Fruit fly (Drosophila melanogaster) whole organism, pupa: ENCODE results near the gene CG3062.

Experiments
- CG10348 ChIP-seq: fragments of 200-800 bp; sonication (Bioruptor generic); IDR thresholded peaks from 2 replicates; pipeline ENCODE4 v1.3.6; 2022; ENCODE audit warnings: missing biosample characterization, missing genetic modification characterization
- CG12605 ChIP-seq: fragments of 200-800 bp; sonication (Bioruptor generic); IDR thresholded peaks from 2 replicates; pipeline ENCODE4 v1.3.6; 2022; ENCODE audit warnings: missing biosample characterization, missing genetic modification characterization
- CG13204 ChIP-seq: fragments of 200-800 bp; sonication (Bioruptor generic); optimal IDR thresholded peaks from 2 replicates; lab custom pipeline; 2018; ENCODE audit warnings: missing biosample characterization, mild to moderate bottlenecking, missing genetic modification characterization, moderate library complexity
- CG14655 ChIP-seq: fragments of 200-800 bp; sonication (Bioruptor generic); optimal IDR thresholded peaks from 3 replicates; lab custom pipeline; 2017; ENCODE audit warnings: mild to moderate bottlenecking, missing biosample characterization, missing genetic modification reagents, missing genetic modification characterization
- CG15710 ChIP-seq: fragments of 200-800 bp; sonication (Bioruptor generic); optimal IDR thresholded peaks from 2 replicates; lab custom pipeline; 2018; ENCODE audit warnings: missing biosample characterization, mild to moderate bottlenecking, missing genetic modification characterization, moderate library complexity
- CG17806 ChIP-seq: fragments of 200-800 bp; sonication (Bioruptor generic); optimal IDR thresholded peaks from 2 replicates; lab custom pipeline; 2018; ENCODE audit warnings: missing biosample characterization, mild to moderate bottlenecking, missing genetic modification characterization, moderate library complexity
- CG32121 ChIP-seq: fragments of 200-800 bp; sonication (Bioruptor generic); IDR thresholded peaks from 2 replicates; pipeline ENCODE4 v1.3.6; 2022; ENCODE audit warnings: missing biosample characterization, missing genetic modification characterization
- CG34367 ChIP-seq: fragments of 200-800 bp; sonication (Bioruptor generic); optimal IDR thresholded peaks from 2 replicates; lab custom pipeline; 2018; ENCODE audit warnings: missing biosample characterization, mild to moderate bottlenecking, missing genetic modification characterization
- CG4496 ChIP-seq: fragments of 200-800 bp; sonication (Bioruptor generic); IDR thresholded peaks from 3 replicates; pipeline ENCODE4 v1.3.6; 2022; ENCODE audit warnings: missing biosample characterization, missing genetic modification characterization
- CG8159 ChIP-seq: fragments of 200-800 bp; sonication (Bioruptor generic); optimal IDR thresholded peaks from 3 replicates; lab custom pipeline; 2018; ENCODE audit warnings: missing biosample characterization, mild to moderate bottlenecking, missing genetic modification characterization, moderate library complexity
- CG8301 ChIP-seq: fragments of 200-800 bp; sonication (Bioruptor generic); optimal IDR thresholded peaks from 2 replicates; lab custom pipeline; 2018; ENCODE audit warnings: missing biosample characterization, mild to moderate bottlenecking, missing genetic modification characterization
- CG9948 ChIP-seq: fragments of 200-800 bp; sonication (Bioruptor generic); optimal IDR thresholded peaks from 2 replicates; lab custom pipeline; 2018; ENCODE audit warnings: missing biosample characterization, mild to moderate bottlenecking, missing genetic modification characterization, moderate library complexity
- D1 ChIP-seq: fragments of 200-800 bp; sonication (Bioruptor generic); optimal IDR thresholded peaks from 2 replicates; lab custom pipeline; 2018; ENCODE audit warnings: missing biosample characterization, mild to moderate bottlenecking, missing genetic modification characterization, moderate library complexity
- EcR ChIP-seq: fragments of 200-800 bp; sonication (Bioruptor generic); optimal IDR thresholded peaks from 3 replicates; lab custom pipeline; 2019; ENCODE audit warnings: missing biosample characterization, missing genetic modification characterization, mild to moderate bottlenecking, moderate library complexity, missing genetic modification reagents
- Ets98B ChIP-seq: fragments of 200-800 bp; sonication (Bioruptor generic); IDR thresholded peaks from 2 replicates; pipeline ENCODE4 v1.3.6; 2022; ENCODE audit warnings: missing biosample characterization, missing genetic modification characterization
- Pif1A ChIP-seq: fragments of 200-800 bp; sonication (Bioruptor generic); optimal IDR thresholded peaks from 3 replicates; lab custom pipeline; 2016; ENCODE audit warnings: missing biosample characterization, missing genetic modification characterization
- Pif1B ChIP-seq: fragments of 200-800 bp; sonication (Bioruptor generic); optimal IDR thresholded peaks from 3 replicates; lab custom pipeline; 2016; ENCODE audit warnings: missing biosample characterization, missing genetic modification characterization
- Snoo ChIP-seq: fragments of 200-800 bp; sonication (Bioruptor generic); optimal IDR thresholded peaks from 3 replicates; lab custom pipeline; 2017; ENCODE audit warnings: missing biosample characterization, mild to moderate bottlenecking, missing genetic modification characterization, inconsistent platforms
- fd96Ca ChIP-seq: fragments of 200-800 bp; sonication (Bioruptor generic); IDR thresholded peaks from 3 replicates; pipeline ENCODE4 v1.3.6; 2022; ENCODE audit warnings: missing biosample characterization, missing genetic modification characterization
- gl ChIP-seq: fragments of 200-800 bp; sonication (Bioruptor generic); optimal IDR thresholded peaks from 2 replicates; lab custom pipeline; 2018; ENCODE audit warnings: missing biosample characterization, mild to moderate bottlenecking, missing genetic modification characterization
- rn ChIP-seq: fragments of 200-800 bp; sonication (Bioruptor generic); IDR thresholded peaks from 2 replicates; pipeline ENCODE4 v1.3.6; 2022; ENCODE audit warnings: missing biosample characterization, missing genetic modification characterization

CG3062 gene

DNA sequence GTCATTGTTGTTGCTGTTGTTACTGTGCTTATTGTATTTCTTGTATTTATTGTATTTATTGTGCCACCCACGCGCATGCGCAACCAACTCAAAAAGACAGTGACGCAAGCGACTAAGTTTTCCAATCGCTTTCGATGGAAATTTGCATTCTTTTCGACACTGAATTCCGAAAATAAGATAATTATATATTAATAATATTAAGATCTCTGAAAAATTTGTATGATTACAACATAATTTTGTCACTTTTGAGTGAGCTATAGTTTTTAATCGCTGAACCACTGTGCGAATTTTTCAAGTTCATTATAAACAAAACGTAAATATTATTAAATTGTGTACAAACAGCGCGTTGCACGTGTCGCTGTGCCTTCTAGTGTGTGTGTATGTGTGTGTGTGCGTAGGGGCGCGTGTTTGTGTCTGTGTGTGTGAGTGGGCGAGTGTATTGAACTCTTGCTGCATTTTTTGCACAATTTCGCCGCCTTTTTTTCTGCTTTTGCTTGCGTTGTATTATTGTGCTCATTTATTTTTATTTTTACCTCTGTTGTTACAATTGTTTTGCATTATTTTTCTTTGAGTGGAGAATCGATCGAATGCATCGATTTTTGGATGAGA, 28.9 kb downstream of the CG3062 start:
- no peak for TF ChIP-seq fd96Ca
- TF ChIP-seq CG12605 (GFP tag; lab: Robert Waterston, UW), result no peak
- TF ChIP-seq CG10348 (GFP tag; lab: Robert Waterston, UW), result no peak
- TF ChIP-seq CG4496, result peak; percentile 65; the same call in 2 of the 3 replicates
- no peak for TF ChIP-seq CG32121
- TF ChIP-seq Pif1A (GFP tag; lab: Kevin White, UChicago), result peak; percentile 1
- no peak for TF ChIP-seq CG14655 (GFP tag; lab: Kevin White, UChicago)
- no peak for TF ChIP-seq gl (tag; lab: Kevin White, UChicago)
- TF ChIP-seq Snoo (tag; lab: Kevin White, UChicago), result peak; percentile 44
- TF ChIP-seq CG15710 (tag; lab: Kevin White, UChicago), result no peak
- TF ChIP-seq CG17806 (tag; lab: Kevin White, UChicago), result peak; percentile 0
- peak; percentile 42 for TF ChIP-seq EcR (GFP tag; lab: Kevin White, UChicago)

DNA sequence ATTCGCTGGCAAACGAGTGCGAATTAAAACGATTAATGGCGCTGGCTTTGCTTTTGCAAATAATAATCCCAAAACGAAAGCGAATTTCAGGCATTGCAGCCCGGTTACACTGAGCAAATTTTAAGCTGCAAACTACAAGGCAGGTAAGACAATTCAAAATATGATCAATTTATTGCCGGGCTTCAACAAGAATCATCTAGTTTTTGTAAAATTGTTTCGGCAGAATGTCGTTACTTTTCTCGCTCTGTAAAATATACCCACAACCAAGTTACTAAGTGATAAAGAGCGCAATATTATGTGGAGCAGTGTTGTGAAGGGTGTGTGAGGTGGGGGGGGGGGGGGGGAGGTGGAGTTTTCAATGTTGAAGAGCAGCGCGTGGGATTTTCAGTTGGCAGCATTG, 29.7 kb downstream of the CG3062 start:
- TF ChIP-seq fd96Ca (0 out of 3 replicates have a peak, but pooled peaks have one; percentile 30), CG4496 (peak; percentile 68; the same call in 2 of the 3 replicates), Ets98B (GFP tag; lab: Robert Waterston, UW) (0 out of 2 replicates have a peak, but pooled peaks have one; percentile 14), D1 (tag; lab: Kevin White, UChicago) (no peak)

DNA sequence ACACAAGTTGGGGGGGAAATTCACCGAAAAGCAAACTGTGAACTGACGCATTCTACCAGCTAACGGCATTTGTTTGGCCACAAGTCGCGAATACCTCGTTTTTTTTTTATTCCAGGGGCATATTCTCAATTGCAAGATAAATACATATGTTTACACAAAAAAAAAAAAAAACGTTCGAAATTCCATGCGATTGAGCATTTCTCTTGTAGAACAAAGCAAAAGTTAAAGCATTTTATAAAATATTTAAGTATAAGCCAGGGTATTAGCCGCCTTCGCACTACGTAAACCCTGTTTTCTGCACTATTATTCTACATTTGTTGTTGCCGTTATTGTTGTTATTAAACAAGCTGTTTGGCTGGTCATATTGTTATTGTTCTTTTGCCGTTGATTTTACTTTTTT, 30.3 kb downstream of the CG3062 start:
- peak; percentile 40; the same call in 2 of the 3 replicates for TF ChIP-seq fd96Ca
- TF ChIP-seq Ets98B (GFP tag; lab: Robert Waterston, UW), result no peak; the same call in 1 of the 2 replicates
- TF ChIP-seq CG15710 (tag; lab: Kevin White, UChicago), result no peak
- TF ChIP-seq Pif1B (GFP tag; lab: Kevin White, UChicago), result no peak
- no peak for TF ChIP-seq CG12605 (GFP tag; lab: Robert Waterston, UW)
- TF ChIP-seq CG14655 (GFP tag; lab: Kevin White, UChicago), result no peak
- no peak for TF ChIP-seq Pif1A (GFP tag; lab: Kevin White, UChicago)
- TF ChIP-seq CG10348 (GFP tag; lab: Robert Waterston, UW), result no peak
- TF ChIP-seq CG4496, result peak; percentile 41; the same call in 1 of the 3 replicates
- no peak for TF ChIP-seq CG17806 (tag; lab: Kevin White, UChicago)
- no peak for TF ChIP-seq CG8301 (tag; lab: Kevin White, UChicago)
- TF ChIP-seq EcR (GFP tag; lab: Kevin White, UChicago), result no peak
- no peak for TF ChIP-seq Snoo (tag; lab: Kevin White, UChicago)
- TF ChIP-seq CG32121, result peak; percentile 57; the same call in 1 of the 2 replicates
- TF ChIP-seq rn (GFP tag; lab: Robert Waterston, UW), result no peak
- TF ChIP-seq, all 21 proteins: peak for 3

DNA sequence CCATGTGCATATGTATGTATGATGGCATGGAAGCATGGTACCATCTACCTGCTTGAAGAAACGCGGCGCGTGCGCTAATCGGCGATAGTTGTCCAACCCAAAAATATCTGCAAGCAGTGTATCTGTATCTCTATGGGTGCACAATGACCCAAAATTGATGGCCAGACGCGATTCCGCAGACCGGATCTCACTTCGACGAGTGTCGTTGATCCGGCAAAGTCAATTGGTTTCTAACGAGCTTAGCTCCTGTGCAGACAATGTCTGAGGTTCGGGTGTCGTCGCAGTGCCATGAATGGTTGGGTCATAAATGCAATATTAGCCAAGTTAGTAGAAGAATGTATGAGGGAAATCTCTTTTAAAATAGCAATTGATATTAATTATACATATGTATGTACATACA, 31.1 kb downstream of the CG3062 start:
- TF ChIP-seq CG32121 (no peak), CG10348 (GFP tag; lab: Robert Waterston, UW) (no peak), rn (GFP tag; lab: Robert Waterston, UW) (no peak), CG4496 (no peak), fd96Ca (no peak), Pif1B (GFP tag; lab: Kevin White, UChicago) (no peak), gl (tag; lab: Kevin White, UChicago) (no peak), EcR (GFP tag; lab: Kevin White, UChicago) (no peak), CG14655 (GFP tag; lab: Kevin White, UChicago) (no peak), Ets98B (GFP tag; lab: Robert Waterston, UW) (no peak), Snoo (tag; lab: Kevin White, UChicago) (no peak), CG15710 (tag; lab: Kevin White, UChicago) (no peak), CG8159 (no peak), CG17806 (tag; lab: Kevin White, UChicago) (no peak)

DNA sequence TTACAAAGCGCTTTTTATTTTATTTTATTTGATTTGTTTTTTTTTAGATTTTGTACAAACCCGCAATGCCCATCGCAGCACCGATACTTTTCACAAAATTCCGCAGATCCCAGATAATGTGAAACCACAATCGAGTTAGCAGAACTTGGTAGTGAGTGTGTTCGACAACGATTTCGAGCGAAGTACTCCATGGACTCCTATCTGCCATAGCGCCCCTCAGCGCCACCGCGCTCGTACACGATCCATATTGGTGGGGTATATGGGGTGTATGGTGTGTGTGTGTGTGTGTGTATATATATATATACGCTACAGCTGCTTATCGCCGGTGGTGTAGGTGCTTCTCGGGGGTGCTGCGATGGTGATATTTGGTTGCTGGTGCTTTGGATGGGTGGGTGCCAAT, 32.2 kb downstream of the CG3062 start:
- TF ChIP-seq CG13204 (GFP tag; lab: Kevin White, UChicago) (no peak), CG9948 (tag; lab: Kevin White, UChicago) (no peak), fd96Ca (no peak), Snoo (tag; lab: Kevin White, UChicago) (no peak), CG34367 (tag; lab: Kevin White, UChicago) (no peak), CG4496 (no peak), gl (tag; lab: Kevin White, UChicago) (no peak), Pif1B (GFP tag; lab: Kevin White, UChicago) (no peak), CG32121 (no peak), CG17806 (tag; lab: Kevin White, UChicago) (no peak), Pif1A (GFP tag; lab: Kevin White, UChicago) (no peak), CG14655 (GFP tag; lab: Kevin White, UChicago) (no peak), D1 (tag; lab: Kevin White, UChicago) (no peak), CG10348 (GFP tag; lab: Robert Waterston, UW) (no peak)

DNA sequence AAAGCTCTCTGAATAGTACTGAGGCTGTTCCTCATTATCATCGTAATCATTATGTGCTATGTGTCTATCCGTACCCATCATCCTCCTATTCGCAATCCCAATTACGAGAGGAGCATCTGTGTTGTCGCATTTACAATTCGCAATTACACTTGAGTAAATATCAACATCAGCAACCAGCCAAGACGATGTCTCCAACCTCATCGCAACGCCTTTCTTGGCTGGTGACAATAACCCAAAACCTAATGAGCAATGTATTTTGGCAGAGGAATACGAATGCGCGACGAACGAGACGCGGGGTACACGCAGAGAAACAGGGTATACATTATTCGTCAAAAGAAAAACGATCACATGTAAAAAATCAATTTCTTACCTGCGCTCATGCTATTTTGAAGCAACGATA, 34.2 kb downstream of the CG3062 start:
- TF ChIP-seq fd96Ca (no peak), Ets98B (GFP tag; lab: Robert Waterston, UW) (no peak), rn (GFP tag; lab: Robert Waterston, UW) (no peak), gl (tag; lab: Kevin White, UChicago) (no peak), CG12605 (GFP tag; lab: Robert Waterston, UW) (no peak), Snoo (tag; lab: Kevin White, UChicago) (no peak), CG10348 (GFP tag; lab: Robert Waterston, UW) (no peak), CG14655 (GFP tag; lab: Kevin White, UChicago) (no peak), EcR (GFP tag; lab: Kevin White, UChicago) (no peak), CG8159 (no peak)
